Fruit fly (Drosophila melanogaster) whole organism, pupa: ENCODE data around the gene emb.

Source experiments
- CG10348 ChIP-seq: fragments of 200-800 bp; sonication (Bioruptor generic); IDR thresholded peaks from 2 replicates; pipeline ENCODE4 v1.3.6; 2022; ENCODE audit warnings: missing biosample characterization, missing genetic modification characterization
- CG12605 ChIP-seq: fragments of 200-800 bp; sonication (Bioruptor generic); IDR thresholded peaks from 2 replicates; pipeline ENCODE4 v1.3.6; 2022; ENCODE audit warnings: missing biosample characterization, missing genetic modification characterization
- CG13204 ChIP-seq: fragments of 200-800 bp; sonication (Bioruptor generic); optimal IDR thresholded peaks from 2 replicates; lab custom pipeline; 2018; ENCODE audit warnings: missing biosample characterization, mild to moderate bottlenecking, missing genetic modification characterization, moderate library complexity
- CG14655 ChIP-seq: fragments of 200-800 bp; sonication (Bioruptor generic); optimal IDR thresholded peaks from 3 replicates; lab custom pipeline; 2017; ENCODE audit warnings: mild to moderate bottlenecking, missing biosample characterization, missing genetic modification reagents, missing genetic modification characterization
- CG15710 ChIP-seq: fragments of 200-800 bp; sonication (Bioruptor generic); optimal IDR thresholded peaks from 2 replicates; lab custom pipeline; 2018; ENCODE audit warnings: missing biosample characterization, mild to moderate bottlenecking, missing genetic modification characterization, moderate library complexity
- CG17806 ChIP-seq: fragments of 200-800 bp; sonication (Bioruptor generic); optimal IDR thresholded peaks from 2 replicates; lab custom pipeline; 2018; ENCODE audit warnings: missing biosample characterization, mild to moderate bottlenecking, missing genetic modification characterization, moderate library complexity
- CG32121 ChIP-seq: fragments of 200-800 bp; sonication (Bioruptor generic); IDR thresholded peaks from 2 replicates; pipeline ENCODE4 v1.3.6; 2022; ENCODE audit warnings: missing biosample characterization, missing genetic modification characterization
- CG34367 ChIP-seq: fragments of 200-800 bp; sonication (Bioruptor generic); optimal IDR thresholded peaks from 2 replicates; lab custom pipeline; 2018; ENCODE audit warnings: missing biosample characterization, mild to moderate bottlenecking, missing genetic modification characterization
- CG4496 ChIP-seq: fragments of 200-800 bp; sonication (Bioruptor generic); IDR thresholded peaks from 3 replicates; pipeline ENCODE4 v1.3.6; 2022; ENCODE audit warnings: missing biosample characterization, missing genetic modification characterization
- CG8159 ChIP-seq: fragments of 200-800 bp; sonication (Bioruptor generic); optimal IDR thresholded peaks from 3 replicates; lab custom pipeline; 2018; ENCODE audit warnings: missing biosample characterization, mild to moderate bottlenecking, missing genetic modification characterization, moderate library complexity
- CG8301 ChIP-seq: fragments of 200-800 bp; sonication (Bioruptor generic); optimal IDR thresholded peaks from 2 replicates; lab custom pipeline; 2018; ENCODE audit warnings: missing biosample characterization, mild to moderate bottlenecking, missing genetic modification characterization
- CG9948 ChIP-seq: fragments of 200-800 bp; sonication (Bioruptor generic); optimal IDR thresholded peaks from 2 replicates; lab custom pipeline; 2018; ENCODE audit warnings: missing biosample characterization, mild to moderate bottlenecking, missing genetic modification characterization, moderate library complexity
- D1 ChIP-seq: fragments of 200-800 bp; sonication (Bioruptor generic); optimal IDR thresholded peaks from 2 replicates; lab custom pipeline; 2018; ENCODE audit warnings: missing biosample characterization, mild to moderate bottlenecking, missing genetic modification characterization, moderate library complexity
- EcR ChIP-seq: fragments of 200-800 bp; sonication (Bioruptor generic); optimal IDR thresholded peaks from 3 replicates; lab custom pipeline; 2019; ENCODE audit warnings: missing biosample characterization, missing genetic modification characterization, mild to moderate bottlenecking, moderate library complexity, missing genetic modification reagents
- Ets98B ChIP-seq: fragments of 200-800 bp; sonication (Bioruptor generic); IDR thresholded peaks from 2 replicates; pipeline ENCODE4 v1.3.6; 2022; ENCODE audit warnings: missing biosample characterization, missing genetic modification characterization
- Pif1A ChIP-seq: fragments of 200-800 bp; sonication (Bioruptor generic); optimal IDR thresholded peaks from 3 replicates; lab custom pipeline; 2016; ENCODE audit warnings: missing biosample characterization, missing genetic modification characterization
- Pif1B ChIP-seq: fragments of 200-800 bp; sonication (Bioruptor generic); optimal IDR thresholded peaks from 3 replicates; lab custom pipeline; 2016; ENCODE audit warnings: missing biosample characterization, missing genetic modification characterization
- Snoo ChIP-seq: fragments of 200-800 bp; sonication (Bioruptor generic); optimal IDR thresholded peaks from 3 replicates; lab custom pipeline; 2017; ENCODE audit warnings: missing biosample characterization, mild to moderate bottlenecking, missing genetic modification characterization, inconsistent platforms
- fd96Ca ChIP-seq: fragments of 200-800 bp; sonication (Bioruptor generic); IDR thresholded peaks from 3 replicates; pipeline ENCODE4 v1.3.6; 2022; ENCODE audit warnings: missing biosample characterization, missing genetic modification characterization
- gl ChIP-seq: fragments of 200-800 bp; sonication (Bioruptor generic); optimal IDR thresholded peaks from 2 replicates; lab custom pipeline; 2018; ENCODE audit warnings: missing biosample characterization, mild to moderate bottlenecking, missing genetic modification characterization
- rn ChIP-seq: fragments of 200-800 bp; sonication (Bioruptor generic); IDR thresholded peaks from 2 replicates; pipeline ENCODE4 v1.3.6; 2022; ENCODE audit warnings: missing biosample characterization, missing genetic modification characterization

Gene emb

dm6 chr2L:8384108-8384601 is 19.2 kb upstream of the emb start, which contains the start of the genes Dad1 and CG13384:
TSS of gene Dad1 (minus strand) at chr2L:8384137.
TSS of gene CG13384 (plus strand) at chr2L:8384455.
- TF ChIP-seq gl (tag; lab: Kevin White, UChicago), result peak; percentile 30
- TF ChIP-seq CG17806 (tag; lab: Kevin White, UChicago), result peak; percentile 92
- peak; percentile 96 for TF ChIP-seq CG8159 (tag; lab: Kevin White, UChicago)
- TF ChIP-seq CG4496 (GFP tag; lab: Robert Waterston, UW), result peak; percentile 88
- TF ChIP-seq CG10348 (GFP tag; lab: Robert Waterston, UW), result peak; percentile 61; the same call in 1 of the 2 replicates
- peak; percentile 81 for TF ChIP-seq rn (GFP tag; lab: Robert Waterston, UW)
- TF ChIP-seq fd96Ca (GFP tag; lab: Robert Waterston, UW), result no peak
- peak; percentile 78 for TF ChIP-seq CG12605
- peak; percentile 95 for TF ChIP-seq CG15710 (tag; lab: Kevin White, UChicago)
- peak; percentile 76 for TF ChIP-seq Ets98B (GFP tag; lab: Robert Waterston, UW)
- no peak for TF ChIP-seq CG13204 (GFP tag; lab: Kevin White, UChicago)
- TF ChIP-seq CG9948 (tag; lab: Kevin White, UChicago), result peak; percentile 92
- TF ChIP-seq CG14655 (GFP tag; lab: Kevin White, UChicago), result peak; percentile 93
- TF ChIP-seq Snoo (tag; lab: Kevin White, UChicago), result peak; percentile 92
- peak; percentile 22 for TF ChIP-seq EcR (GFP tag; lab: Kevin White, UChicago)
- TF ChIP-seq CG8301 (tag; lab: Kevin White, UChicago), result peak; percentile 86
- TF ChIP-seq CG34367, result peak; percentile 86
- TF ChIP-seq CG32121 (GFP tag; lab: Robert Waterston, UW), result peak; percentile 90
- peak; percentile 69 for TF ChIP-seq Pif1B
- TF ChIP-seq Pif1A (GFP tag; lab: Kevin White, UChicago), result peak; percentile 33
- peak; percentile 86 for TF ChIP-seq D1 (tag; lab: Kevin White, UChicago)
- TF ChIP-seq, all 21 proteins: peak for 19

DNA sequence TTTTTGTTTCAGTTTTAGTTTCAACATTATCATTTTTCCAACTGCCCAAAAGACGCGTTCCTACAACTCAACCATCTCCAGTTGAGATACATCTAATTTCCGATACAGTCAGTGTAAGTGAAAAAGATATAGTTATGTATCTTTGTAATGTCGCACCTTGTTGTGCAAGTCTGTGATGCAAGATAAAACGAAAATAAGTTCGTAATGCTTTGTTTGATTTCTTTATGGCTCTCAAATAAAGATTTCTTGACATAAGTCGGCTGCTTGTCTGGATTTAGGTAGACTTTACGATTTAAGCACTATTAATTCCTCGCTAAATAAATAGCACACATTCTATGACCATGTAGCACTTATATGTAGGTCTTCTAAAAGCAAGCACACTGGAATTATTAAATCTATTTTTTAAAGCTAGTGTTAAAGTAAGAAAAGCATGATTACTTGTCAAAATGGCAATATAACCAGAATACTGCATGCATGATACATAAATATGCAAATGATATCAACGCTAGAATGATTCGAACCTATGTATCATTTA is 18.3 kb upstream of the emb start:
- TF ChIP-seq CG8159 (tag; lab: Kevin White, UChicago), result no peak
- TF ChIP-seq CG8301 (tag; lab: Kevin White, UChicago), result no peak
- no peak for TF ChIP-seq CG4496 (GFP tag; lab: Robert Waterston, UW)
- TF ChIP-seq CG10348 (GFP tag; lab: Robert Waterston, UW), result no peak
- TF ChIP-seq CG32121 (GFP tag; lab: Robert Waterston, UW), result no peak
- TF ChIP-seq CG15710 (tag; lab: Kevin White, UChicago), result no peak
- TF ChIP-seq Snoo (tag; lab: Kevin White, UChicago), result no peak
- TF ChIP-seq fd96Ca (GFP tag; lab: Robert Waterston, UW), result no peak
- TF ChIP-seq CG13204 (GFP tag; lab: Kevin White, UChicago), result no peak
- no peak for TF ChIP-seq rn (GFP tag; lab: Robert Waterston, UW)
- no peak for TF ChIP-seq CG14655 (GFP tag; lab: Kevin White, UChicago)
- no peak for TF ChIP-seq CG12605
- no peak for TF ChIP-seq D1 (tag; lab: Kevin White, UChicago)
- TF ChIP-seq CG17806 (tag; lab: Kevin White, UChicago), result no peak
- TF ChIP-seq EcR (GFP tag; lab: Kevin White, UChicago), result no peak
- TF ChIP-seq gl (tag; lab: Kevin White, UChicago), result no peak

- TF ChIP-seq CG32121 (GFP tag; lab: Robert Waterston, UW), result no peak
- TF ChIP-seq CG8159 (tag; lab: Kevin White, UChicago), result no peak
- no peak for TF ChIP-seq CG17806 (tag; lab: Kevin White, UChicago)
- TF ChIP-seq CG15710 (tag; lab: Kevin White, UChicago), result no peak
- TF ChIP-seq Pif1B, result no peak
- TF ChIP-seq fd96Ca (GFP tag; lab: Robert Waterston, UW), result no peak
- no peak for TF ChIP-seq CG12605
- TF ChIP-seq gl (tag; lab: Kevin White, UChicago), result no peak
- no peak for TF ChIP-seq Ets98B (GFP tag; lab: Robert Waterston, UW)
- TF ChIP-seq CG9948 (tag; lab: Kevin White, UChicago), result no peak
- TF ChIP-seq CG8301 (tag; lab: Kevin White, UChicago), result no peak
- no peak for TF ChIP-seq D1 (tag; lab: Kevin White, UChicago)
- TF ChIP-seq Snoo (tag; lab: Kevin White, UChicago), result no peak
- TF ChIP-seq EcR (GFP tag; lab: Kevin White, UChicago), result no peak
- TF ChIP-seq CG4496 (GFP tag; lab: Robert Waterston, UW), result no peak
- TF ChIP-seq CG34367, result no peak
- TF ChIP-seq CG13204 (GFP tag; lab: Kevin White, UChicago), result no peak
Observed at dm6 chr2L:8385849-8386248, 17.5 kb upstream of the emb start.

- TF ChIP-seq D1 (tag; lab: Kevin White, UChicago) (no peak), CG4496 (GFP tag; lab: Robert Waterston, UW) (no peak), EcR (GFP tag; lab: Kevin White, UChicago) (no peak), CG32121 (GFP tag; lab: Robert Waterston, UW) (no peak), CG14655 (GFP tag; lab: Kevin White, UChicago) (no peak), Pif1B (no peak)
Observed at dm6 chr2L:8389231-8389630, 14.1 kb upstream of the emb start, which contains the start of gene CG42819. TSS of gene CG42819 (minus strand) at chr2L:8389331.

- TF ChIP-seq Pif1A (GFP tag; lab: Kevin White, UChicago) (no peak), gl (tag; lab: Kevin White, UChicago) (no peak), CG4496 (GFP tag; lab: Robert Waterston, UW) (no peak), CG17806 (tag; lab: Kevin White, UChicago) (no peak), CG9948 (tag; lab: Kevin White, UChicago) (no peak), EcR (GFP tag; lab: Kevin White, UChicago) (no peak), CG15710 (tag; lab: Kevin White, UChicago) (no peak), rn (GFP tag; lab: Robert Waterston, UW) (no peak), CG8159 (tag; lab: Kevin White, UChicago) (no peak), Ets98B (GFP tag; lab: Robert Waterston, UW) (no peak), CG14655 (GFP tag; lab: Kevin White, UChicago) (no peak), CG32121 (GFP tag; lab: Robert Waterston, UW) (no peak), D1 (tag; lab: Kevin White, UChicago) (no peak), CG13204 (GFP tag; lab: Kevin White, UChicago) (no peak), CG12605 (no peak), Pif1B (no peak), CG10348 (GFP tag; lab: Robert Waterston, UW) (no peak), Snoo (tag; lab: Kevin White, UChicago) (no peak)
Observed at dm6 chr2L:8392298-8392697, 11.1 kb upstream of the emb start, which contains the start of gene CG42820. TSS of gene CG42820 (minus strand) at chr2L:8392398.
